Worm (Caenorhabditis elegans) whole organism, L2 larva: ENCODE measurements around the gene unc-5.
A peak's percentile ranks its signal among the peaks of the same experiment; 100 is the strongest.

ENCODE experiments used
- F13H6.1 ChIP-seq: sonication (generic microtip); optimal IDR thresholded peaks from 2 replicates; lab custom pipeline; 2016; ENCODE audit warnings: missing genetic modification characterization, missing compliant biosample characterization
- ZK546.5 ChIP-seq: sonication (generic microtip); optimal IDR thresholded peaks from 2 replicates; lab custom pipeline; 2017; ENCODE audit warnings: missing biosample characterization, missing genetic modification characterization
- aly-2 ChIP-seq: fragments of 150-350 bp; optimal IDR thresholded peaks from 2 replicates; lab custom pipeline; 2014; ENCODE audit warnings: missing biosample characterization, missing genetic modification characterization
- ama-1 ChIP-seq: fragments of 150-350 bp; optimal IDR thresholded peaks from 2 replicates; lab custom pipeline; 2018; ENCODE audit warnings: inconsistent platforms
- blmp-1 ChIP-seq: sonication (generic microtip); optimal IDR thresholded peaks from 2 replicates; lab custom pipeline; 2017; ENCODE audit warnings: missing genetic modification characterization, mild to moderate bottlenecking, missing compliant biosample characterization, antibody characterized with exemption, moderate library complexity; ENCODE audit not compliant: insufficient read depth
- ceh-16 ChIP-seq: fragments of 150-350 bp; optimal IDR thresholded peaks from 2 replicates; lab custom pipeline; 2014; ENCODE audit warnings: missing biosample characterization, missing genetic modification characterization
- ceh-82 ChIP-seq: fragments of 150-350 bp; optimal IDR thresholded peaks from 2 replicates; lab custom pipeline; 2014; ENCODE audit warnings: missing biosample characterization, missing genetic modification characterization
- egl-27 ChIP-seq: sonication (generic microtip); optimal IDR thresholded peaks from 3 replicates; lab custom pipeline; 2017; ENCODE audit warnings: missing biosample characterization, missing genetic modification reagents, missing genetic modification characterization
- elt-1 ChIP-seq: fragments of 150-350 bp; optimal IDR thresholded peaks from 2 replicates; lab custom pipeline; 2014; ENCODE audit warnings: missing biosample characterization, missing genetic modification characterization
- elt-3 ChIP-seq: sonication (generic microtip); optimal IDR thresholded peaks from 2 replicates; lab custom pipeline; 2017; ENCODE audit warnings: missing biosample characterization, missing genetic modification characterization
- fos-1 ChIP-seq: fragments of 150-350 bp; optimal IDR thresholded peaks from 2 replicates; lab custom pipeline; 2014; ENCODE audit warnings: missing biosample characterization, missing genetic modification characterization
- gmeb-1 ChIP-seq: fragments of 150-350 bp; optimal IDR thresholded peaks from 2 replicates; lab custom pipeline; 2014; ENCODE audit warnings: missing biosample characterization, missing genetic modification characterization
- lin-13 ChIP-seq: fragments of 150-350 bp; optimal IDR thresholded peaks from 2 replicates; lab custom pipeline; 2014; ENCODE audit warnings: missing biosample characterization, missing genetic modification reagents, missing genetic modification characterization
- lin-39 ChIP-seq: fragments of 150-350 bp; optimal IDR thresholded peaks from 2 replicates; lab custom pipeline; 2014; ENCODE audit warnings: missing biosample characterization, missing genetic modification reagents, missing genetic modification characterization
- lsy-2 ChIP-seq, 2 experiments: fragments of 150-350 bp in 1 of 2; sonication (generic microtip) in 1 of 2; optimal IDR thresholded peaks; 2 replicates each; lab custom pipeline; 2014 to 2017; ENCODE audit warnings: missing biosample characterization in 2 of 2, missing genetic modification characterization in 2 of 2
- mab-5 ChIP-seq: fragments of 150-350 bp; optimal IDR thresholded peaks from 2 replicates; lab custom pipeline; 2014; ENCODE audit warnings: missing biosample characterization, missing genetic modification characterization
- mbf-1 ChIP-seq: sonication (generic microtip); optimal IDR thresholded peaks from 2 replicates; lab custom pipeline; 2017; ENCODE audit warnings: missing biosample characterization, missing genetic modification characterization
- mdl-1 ChIP-seq, 2 experiments: fragments of 150-350 bp in 1 of 2; sonication (generic microtip) in 1 of 2; optimal IDR thresholded peaks; 2 replicates each; lab custom pipeline; 2017; ENCODE audit warnings: missing biosample characterization in 2 of 2, missing genetic modification characterization in 2 of 2
- nhr-10 ChIP-seq: sonication (generic microtip); optimal IDR thresholded peaks from 2 replicates; lab custom pipeline; 2017; ENCODE audit warnings: missing biosample characterization, missing genetic modification characterization
- nhr-11 ChIP-seq: fragments of 150-350 bp; optimal IDR thresholded peaks from 2 replicates; lab custom pipeline; 2014; ENCODE audit warnings: missing biosample characterization, missing genetic modification characterization
- nhr-12 ChIP-seq: fragments of 150-350 bp; optimal IDR thresholded peaks from 2 replicates; lab custom pipeline; 2014; ENCODE audit warnings: missing biosample characterization, missing genetic modification characterization
- nhr-129 ChIP-seq: fragments of 150-350 bp; optimal IDR thresholded peaks from 2 replicates; lab custom pipeline; 2014; ENCODE audit warnings: missing biosample characterization, missing genetic modification characterization
- nhr-21 ChIP-seq: fragments of 150-350 bp; optimal IDR thresholded peaks from 2 replicates; lab custom pipeline; 2014; ENCODE audit warnings: missing biosample characterization, missing genetic modification characterization
- nhr-23 ChIP-seq: fragments of 150-350 bp; optimal IDR thresholded peaks from 2 replicates; lab custom pipeline; 2014; ENCODE audit warnings: missing biosample characterization, missing genetic modification reagents, missing genetic modification characterization
- nhr-237 ChIP-seq: fragments of 150-350 bp; optimal IDR thresholded peaks from 2 replicates; lab custom pipeline; 2014; ENCODE audit warnings: missing biosample characterization, missing genetic modification characterization
- nhr-25 ChIP-seq: fragments of 150-350 bp; sonication (generic microtip); optimal IDR thresholded peaks from 3 replicates; lab custom pipeline; 2014; ENCODE audit warnings: missing biosample characterization, missing genetic modification characterization
- nhr-6 ChIP-seq: fragments of 150-350 bp; optimal IDR thresholded peaks from 2 replicates; lab custom pipeline; 2014; ENCODE audit warnings: missing biosample characterization, missing genetic modification characterization
- nhr-77 ChIP-seq: fragments of 150-350 bp; optimal IDR thresholded peaks from 2 replicates; lab custom pipeline; 2014; ENCODE audit warnings: missing biosample characterization, missing genetic modification characterization
- sem-4 ChIP-seq: fragments of 150-350 bp; optimal IDR thresholded peaks from 2 replicates; lab custom pipeline; 2014; ENCODE audit warnings: missing biosample characterization, missing genetic modification reagents, missing genetic modification characterization
- sma-3 ChIP-seq: sonication (generic microtip); optimal IDR thresholded peaks from 2 replicates; lab custom pipeline; 2016; ENCODE audit warnings: missing genetic modification reagents, missing genetic modification characterization, missing compliant biosample characterization
- sma-9 ChIP-seq, 2 experiments: fragments of 150-350 bp in 1 of 2; sonication (generic microtip) in 1 of 2; optimal IDR thresholded peaks; 2 replicates each; lab custom pipeline; 2014 to 2016; ENCODE audit warnings: missing genetic modification characterization in 2 of 2, mild to moderate bottlenecking in 1 of 2, missing biosample characterization in 1 of 2, missing compliant biosample characterization in 1 of 2, missing genetic modification reagents in 1 of 2, moderate library complexity in 1 of 2
- snpc-4 ChIP-seq: fragments of 150-350 bp; optimal IDR thresholded peaks from 2 replicates; lab custom pipeline; 2014; ENCODE audit warnings: missing biosample characterization, missing genetic modification characterization
- unc-39 ChIP-seq: fragments of 150-350 bp; optimal IDR thresholded peaks from 2 replicates; lab custom pipeline; 2014; ENCODE audit warnings: missing biosample characterization, missing genetic modification characterization
- unc-55 ChIP-seq: fragments of 150-350 bp; sonication (generic microtip); optimal IDR thresholded peaks from 3 replicates; lab custom pipeline; 2014; ENCODE audit warnings: missing biosample characterization, missing genetic modification reagents, missing genetic modification characterization
- ztf-1 ChIP-seq: fragments of 200-800 bp; sonication (Bioruptor generic); conservative IDR thresholded peaks from 2 replicates; pipeline ENCODE4 v1.3.6; 2022; ENCODE audit warnings: missing genetic modification characterization, missing compliant biosample characterization
- ztf-11 ChIP-seq: sonication (generic microtip); optimal IDR thresholded peaks from 2 replicates; lab custom pipeline; 2017; ENCODE audit warnings: missing biosample characterization, missing genetic modification characterization

unc-5 gene

DNA sequence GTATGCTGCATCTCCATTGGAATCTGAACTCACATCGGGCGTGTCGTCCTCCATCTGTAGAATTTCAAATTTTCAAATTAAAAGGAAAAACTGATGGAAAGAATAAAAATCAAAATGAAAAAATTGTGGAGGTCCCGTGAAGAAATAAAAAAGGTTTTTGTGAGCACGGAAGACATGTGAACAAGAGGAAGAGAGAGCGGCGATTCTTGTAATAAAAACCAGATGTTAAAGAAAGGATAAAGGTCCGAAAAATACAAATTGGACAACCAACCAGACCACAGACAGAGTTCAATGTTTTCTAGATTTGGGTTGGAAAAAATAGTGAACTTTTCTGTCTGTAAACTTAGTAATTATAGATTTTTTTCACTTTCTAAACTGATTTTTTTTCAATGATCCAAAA, at the start of gene unc-5:
TSS of gene unc-5 (minus strand) at position 54 of the 400 bp plus-strand sequence.
- TF ChIP-seq snpc-4 (tag; lab: Kevin White, UChicago): no peak
- TF ChIP-seq mab-5 (tag; lab: Kevin White, UChicago): no peak
- TF ChIP-seq nhr-10 (tag; lab: Kevin White, UChicago): no peak
- no peak for TF ChIP-seq mdl-1 (tag; optimal IDR thresholded peaks at IDR 0.05; lab: Kevin White, UChicago)
- no peak for TF ChIP-seq nhr-11 (tag; lab: Kevin White, UChicago)
- no peak for TF ChIP-seq blmp-1 (tag; lab: Kevin White, UChicago)
- no peak for TF ChIP-seq lin-39
- TF ChIP-seq nhr-6: no peak
- TF ChIP-seq nhr-12 (tag; lab: Kevin White, UChicago): no peak
- TF ChIP-seq mbf-1 (tag; lab: Kevin White, UChicago): no peak
- TF ChIP-seq nhr-23 (tag; lab: Kevin White, UChicago): no peak

DNA sequence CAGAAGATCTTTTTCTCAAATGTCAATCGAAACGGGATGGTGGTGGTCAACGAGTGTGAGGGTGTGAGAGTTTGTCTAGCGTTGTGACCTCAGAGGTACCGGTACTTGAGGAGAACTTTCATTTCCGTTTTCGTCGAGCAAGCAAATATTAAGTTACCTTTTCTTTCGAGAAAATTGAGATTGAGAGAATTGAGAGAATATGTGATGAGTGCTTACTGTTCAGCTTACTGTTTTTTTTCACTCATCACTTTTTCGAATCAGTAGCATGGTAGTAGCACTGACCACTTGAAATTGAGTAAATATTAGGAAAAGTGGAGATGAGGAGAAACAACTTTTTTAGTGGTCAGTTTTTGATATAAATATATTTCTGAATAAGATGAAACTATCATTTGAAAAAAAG, 45.9 kb upstream of the unc-5 start, which contains the start of gene T12E12.6:
TSS of gene T12E12.6 (minus strand) at position 101 of the 400 bp plus-strand sequence.
- no peak for TF ChIP-seq egl-27 (tag; lab: Kevin White, UChicago)
- no peak for TF ChIP-seq mdl-1 (tag; optimal IDR thresholded peaks at IDR 0.05; lab: Kevin White, UChicago)
- TF ChIP-seq nhr-21: no peak
- TF ChIP-seq snpc-4 (tag; lab: Kevin White, UChicago): no peak
- TF ChIP-seq mbf-1 (tag; lab: Kevin White, UChicago): no peak
- no peak for TF ChIP-seq elt-3 (tag; lab: Kevin White, UChicago)
- no peak for TF ChIP-seq sem-4
- TF ChIP-seq F13H6.1 (tag; lab: Kevin White, UChicago): no peak

DNA sequence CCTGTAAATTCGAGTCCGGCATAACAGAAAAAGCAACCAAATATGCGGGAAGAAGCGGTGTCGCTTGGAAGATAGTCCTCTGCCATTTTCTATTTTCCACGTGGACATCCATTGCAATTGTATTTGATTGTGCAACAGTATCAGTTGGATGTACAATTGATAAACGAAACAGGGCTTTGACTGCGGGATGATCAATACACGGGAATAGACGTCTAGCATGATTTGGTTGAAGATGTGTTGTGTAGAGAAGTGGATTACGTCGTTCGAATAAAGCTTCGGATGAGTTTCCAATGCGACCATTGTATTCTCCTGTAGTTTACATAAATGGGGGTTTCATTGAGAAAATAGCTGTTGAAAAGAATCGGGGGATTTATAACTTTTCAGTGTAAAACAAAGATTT, 44.6 kb upstream of the unc-5 start:
- no peak for TF ChIP-seq nhr-25
- no peak for TF ChIP-seq ztf-11 (tag; lab: Kevin White, UChicago)
- TF ChIP-seq sma-9 (GFP tag; optimal IDR thresholded peaks at IDR 0.05; lab: Kevin White, UChicago): no peak
- no peak for TF ChIP-seq sma-9 (tag; optimal IDR thresholded peaks at IDR 0.05; lab: Kevin White, UChicago)
- no peak for TF ChIP-seq nhr-237 (tag; lab: Kevin White, UChicago)
- no peak for TF ChIP-seq ztf-1 (GFP tag; lab: Robert Waterston, UW)
- TF ChIP-seq gmeb-1: no peak
- no peak for TF ChIP-seq lin-13 (GFP tag; lab: Kevin White, UChicago)
- no peak for TF ChIP-seq ceh-82
- no peak for TF ChIP-seq nhr-12 (tag; lab: Kevin White, UChicago)
- no peak for TF ChIP-seq sma-3 (GFP tag; lab: Kevin White, UChicago)
- TF ChIP-seq nhr-77 (tag; lab: Kevin White, UChicago): no peak

DNA sequence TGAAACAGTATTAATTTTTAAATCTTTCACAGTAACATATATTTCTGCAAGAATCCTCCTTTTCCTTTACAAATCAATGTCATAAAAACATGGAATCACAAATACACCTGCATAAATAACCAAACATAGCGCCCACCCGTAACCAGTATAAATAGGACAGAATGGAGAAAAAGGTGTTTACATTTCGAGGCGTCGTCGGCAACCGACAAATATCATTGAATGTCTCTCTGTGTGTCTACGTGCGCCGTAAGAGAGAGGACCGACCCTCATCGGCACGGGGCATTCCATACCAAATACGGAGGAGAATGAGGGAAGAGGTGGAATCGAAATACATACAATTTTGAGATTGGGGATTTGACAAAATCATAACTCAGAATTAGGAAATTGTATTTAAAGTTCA, 37.0 kb upstream of the unc-5 start:
- TF ChIP-seq elt-1 (tag; lab: Kevin White, UChicago) (no peak), unc-39 (tag; lab: Kevin White, UChicago) (no peak), ZK546.5 (tag; lab: Kevin White, UChicago) (no peak), nhr-25 (peak; percentile 16), nhr-129 (tag; lab: Kevin White, UChicago) (peak; percentile 29), nhr-21 (no peak), mbf-1 (tag; lab: Kevin White, UChicago) (no peak), fos-1 (no peak), aly-2 (tag; lab: Kevin White, UChicago) (no peak), sma-3 (GFP tag; lab: Kevin White, UChicago) (no peak), sem-4 (no peak), lsy-2 (tag; optimal IDR thresholded peaks at IDR 0.05; lab: Kevin White, UChicago) (no peak), snpc-4 (tag; lab: Kevin White, UChicago) (peak; percentile 15), nhr-6 (no peak)
- TF ChIP-seq, all 48 proteins: peak for 3

DNA sequence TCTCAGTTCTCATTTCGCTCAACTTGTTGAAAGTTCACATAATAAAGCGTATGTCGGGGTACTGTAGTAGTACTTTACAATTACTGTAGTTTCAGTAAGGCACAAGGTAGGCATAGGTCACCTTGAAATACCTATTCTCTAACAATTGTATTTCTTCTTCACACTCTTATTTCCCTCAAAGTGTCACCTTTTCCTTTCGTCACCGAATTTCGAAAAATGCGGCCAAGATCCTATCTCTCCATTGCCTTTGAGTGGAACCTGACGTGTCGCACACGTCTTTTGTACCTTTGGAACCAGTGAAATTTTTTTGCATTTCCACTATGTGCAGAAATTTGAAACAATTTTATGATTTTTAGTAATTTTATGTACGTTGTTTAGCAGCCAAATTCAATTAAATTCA, 36.2 kb upstream of the unc-5 start:
- TF ChIP-seq ama-1 (no peak), nhr-237 (tag; lab: Kevin White, UChicago) (no peak), ceh-16 (tag; lab: Kevin White, UChicago) (no peak), blmp-1 (tag; lab: Kevin White, UChicago) (no peak), unc-55 (GFP tag; lab: Kevin White, UChicago) (no peak), fos-1 (no peak), nhr-25 (no peak), nhr-23 (tag; lab: Kevin White, UChicago) (no peak)
